Fruit fly (Drosophila melanogaster): Measurements from ENCODE around the gene CG13073.

DNA sequence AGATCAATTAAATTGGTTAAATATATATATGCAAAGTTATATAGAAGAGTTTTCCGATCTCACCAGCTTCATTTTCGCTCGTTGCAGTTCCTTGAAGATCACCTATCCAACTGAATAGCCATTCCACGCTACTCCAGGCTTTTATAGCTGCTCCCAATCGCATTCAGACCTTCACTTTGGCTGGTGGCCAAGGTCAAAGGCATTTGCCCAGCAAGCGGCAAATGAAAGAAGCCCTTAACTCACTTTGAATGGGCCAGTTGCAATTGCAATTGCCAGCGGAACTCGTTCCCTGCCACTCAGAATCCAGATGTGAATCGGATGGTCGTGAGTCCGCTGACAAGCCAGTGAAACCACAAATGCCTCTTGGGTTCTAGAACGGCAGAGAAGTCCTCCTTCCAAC, 44.4 kb upstream of the CG13073 start, which contains the start of gene CG34247:
- TF ChIP-seq CG11617 (GFP tag; optimal IDR thresholded peaks at IDR 0.05), result no peak
- TF ChIP-seq kay (GFP tag; ENCODE audit: borderline replicate concordance), result no peak
- TF ChIP-seq Hr96 (GFP tag; optimal IDR thresholded peaks at IDR 0.05), result no peak
- no peak for TF ChIP-seq ovo (GFP tag; optimal IDR thresholded peaks at IDR 0.05)
- no peak for TF ChIP-seq pad (GFP tag; optimal IDR thresholded peaks at IDR 0.05)
- TF ChIP-seq cic (GFP tag; optimal IDR thresholded peaks at IDR 0.05), result no peak
- TF ChIP-seq CG7101 (tag; optimal IDR thresholded peaks at IDR 0.05), result no peak
- no peak for TF ChIP-seq CG5204 (GFP tag; optimal IDR thresholded peaks at IDR 0.05)
- TF ChIP-seq cnc (optimal IDR thresholded peaks at IDR 0.05), result no peak
- TF ChIP-seq CG14711 (tag; optimal IDR thresholded peaks at IDR 0.05), result no peak
- TF ChIP-seq toe (GFP tag; optimal IDR thresholded peaks at IDR 0.05), result no peak

All from whole organism, adult.